Worm (Caenorhabditis elegans) whole organism, L1 larva: ENCODE measurements around the gene ins-8.
A peak's percentile ranks its signal among the peaks of the same experiment; 100 is the strongest.

Experiments
- C04F5.9 ChIP-seq: sonication (generic microtip); optimal IDR thresholded peaks from 2 replicates; lab custom pipeline; 2016; ENCODE audit warnings: missing genetic modification characterization, missing compliant biosample characterization
- C34B4.2 ChIP-seq: sonication (generic microtip); optimal IDR thresholded peaks from 2 replicates; lab custom pipeline; 2017; ENCODE audit warnings: mild to moderate bottlenecking, missing genetic modification characterization, missing compliant biosample characterization
- F16B12.6 ChIP-seq: fragments of 150-350 bp; optimal IDR thresholded peaks from 2 replicates; lab custom pipeline; 2014; ENCODE audit warnings: missing biosample characterization, missing genetic modification characterization
- Y116A8C.19 ChIP-seq: sonication (generic microtip); optimal IDR thresholded peaks from 2 replicates; lab custom pipeline; 2016; ENCODE audit warnings: missing compliant biosample characterization, missing genetic modification characterization, borderline replicate concordance
- alr-1 ChIP-seq: fragments of 200-800 bp; sonication (Bioruptor generic); optimal IDR thresholded peaks from 2 replicates; lab custom pipeline; 2018; ENCODE audit warnings: borderline replicate concordance, mild to moderate bottlenecking, missing genetic modification characterization, missing compliant biosample characterization
- ama-1 ChIP-seq: fragments of 150-350 bp; optimal IDR thresholded peaks from 2 replicates; lab custom pipeline; 2014
- blmp-1 ChIP-seq: fragments of 150-350 bp; optimal IDR thresholded peaks from 2 replicates; lab custom pipeline; 2014; ENCODE audit warnings: missing biosample characterization, missing genetic modification characterization
- ceh-63 ChIP-seq: fragments of 200-800 bp; sonication (Bioruptor generic); optimal IDR thresholded peaks from 2 replicates; lab custom pipeline; 2018; ENCODE audit warnings: mild to moderate bottlenecking, missing genetic modification characterization, missing compliant biosample characterization
- ceh-8 ChIP-seq: fragments of 200-800 bp; sonication (Bioruptor generic); optimal IDR thresholded peaks from 2 replicates; lab custom pipeline; 2018; ENCODE audit warnings: mild to moderate bottlenecking, missing genetic modification characterization, moderate library complexity, missing compliant biosample characterization
- ceh-82 ChIP-seq, 3 experiments: fragments of 150-350 bp in 1 of 3; sonication (generic microtip) in 2 of 3; optimal IDR thresholded peaks; 2 replicates each; lab custom pipeline; 2014 to 2017; ENCODE audit warnings: missing biosample characterization in 3 of 3, missing genetic modification characterization in 3 of 3
- ceh-88 ChIP-seq: fragments of 200-800 bp; sonication (Bioruptor generic); IDR thresholded peaks from 2 replicates; pipeline ENCODE4 v1.3.6; 2022; ENCODE audit warnings: missing genetic modification characterization, missing compliant biosample characterization
- ceh-90 ChIP-seq: sonication (generic microtip); optimal IDR thresholded peaks from 2 replicates; lab custom pipeline; 2016; ENCODE audit warnings: missing genetic modification characterization, missing compliant biosample characterization
- ces-1 ChIP-seq: fragments of 150-350 bp; optimal IDR thresholded peaks from 2 replicates; lab custom pipeline; 2014; ENCODE audit warnings: missing biosample characterization, missing genetic modification reagents, missing genetic modification characterization
- efl-1 ChIP-seq, 4 experiments: fragments of 150-350 bp; optimal IDR thresholded peaks in 3 of 4; peaks in 1 of 4; 1 replicate in 1 of 4; 2 replicates in 3 of 4; lab custom pipeline; 2014; ENCODE audit warnings: missing biosample characterization in 2 of 4, missing genetic modification characterization in 2 of 4, missing genetic modification reagents in 2 of 4
- efl-3 ChIP-seq: fragments of 200-800 bp; sonication (Bioruptor generic); optimal IDR thresholded peaks from 2 replicates; lab custom pipeline; 2018; ENCODE audit warnings: mild to moderate bottlenecking, missing genetic modification characterization, missing compliant biosample characterization
- egl-13 ChIP-seq: sonication (generic microtip); optimal IDR thresholded peaks from 2 replicates; lab custom pipeline; 2016; ENCODE audit warnings: missing genotype, missing genetic modification reagents, missing genetic modification characterization, missing compliant biosample characterization
- egl-27 ChIP-seq, 2 experiments: fragments of 150-350 bp in 1 of 2; sonication (generic microtip); optimal IDR thresholded peaks; 3 replicates each; lab custom pipeline; 2017 to 2018; ENCODE audit warnings: missing biosample characterization in 2 of 2, missing genetic modification characterization in 2 of 2, missing genetic modification reagents in 2 of 2
- elt-2 ChIP-seq: sonication (generic microtip); optimal IDR thresholded peaks from 2 replicates; lab custom pipeline; 2016; ENCODE audit warnings: missing genetic modification characterization, mild to moderate bottlenecking, inconsistent platforms, missing compliant biosample characterization, missing genetic modification reagents
- elt-3 ChIP-seq, 6 experiments: fragments of 150-350 bp in 1 of 6; sonication (generic microtip); optimal IDR thresholded peaks; 2 replicates each; lab custom pipeline; 2017 to 2018; ENCODE audit warnings: missing biosample characterization in 6 of 6, missing genetic modification characterization in 6 of 6, inconsistent platforms in 1 of 6
- fkh-4 ChIP-seq: sonication (generic microtip); optimal IDR thresholded peaks from 2 replicates; lab custom pipeline; 2016; ENCODE audit warnings: missing compliant biosample characterization, missing genetic modification characterization, borderline replicate concordance
- fkh-8 ChIP-seq: sonication (generic microtip); optimal IDR thresholded peaks from 2 replicates; lab custom pipeline; 2016; ENCODE audit warnings: mild to moderate bottlenecking, missing genetic modification characterization, missing compliant biosample characterization
- hpl-2 ChIP-seq: fragments of 150-350 bp; optimal IDR thresholded peaks from 2 replicates; lab custom pipeline; 2014; ENCODE audit warnings: missing biosample characterization, missing genetic modification reagents, missing genetic modification characterization
- isw-1 ChIP-seq: fragments of 200-800 bp; sonication (Bioruptor generic); IDR thresholded peaks from 2 replicates; pipeline ENCODE4 v1.3.6; 2022; ENCODE audit warnings: missing genetic modification characterization, missing compliant biosample characterization
- jun-1 ChIP-seq: fragments of 150-350 bp; optimal IDR thresholded peaks from 2 replicates; lab custom pipeline; 2014; ENCODE audit warnings: missing biosample characterization, missing genetic modification reagents, missing genetic modification characterization
- lin-15B ChIP-seq: fragments of 150-350 bp; sonication (generic microtip); optimal IDR thresholded peaks from 3 replicates; lab custom pipeline; 2014; ENCODE audit warnings: missing biosample characterization, missing genetic modification characterization
- lin-35 ChIP-seq, 2 experiments: fragments of 150-350 bp; optimal IDR thresholded peaks; 2 replicates each; lab custom pipeline; 2014; ENCODE audit warnings: missing biosample characterization in 2 of 2, missing genetic modification characterization in 2 of 2, missing genetic modification reagents in 2 of 2
- lin-39 ChIP-seq: fragments of 150-350 bp; optimal IDR thresholded peaks from 2 replicates; lab custom pipeline; 2014; ENCODE audit warnings: missing biosample characterization, missing genetic modification reagents, missing genetic modification characterization
- mdl-1 ChIP-seq, 2 experiments: fragments of 150-350 bp; optimal IDR thresholded peaks; 2 replicates each; lab custom pipeline; 2014 to 2017; ENCODE audit warnings: missing biosample characterization in 2 of 2, missing genetic modification characterization in 2 of 2, inconsistent platforms in 1 of 2
- mef-2 ChIP-seq: fragments of 150-350 bp; optimal IDR thresholded peaks from 2 replicates; lab custom pipeline; 2014; ENCODE audit warnings: missing biosample characterization, missing genetic modification characterization
- nhr-237 ChIP-seq: fragments of 150-350 bp; optimal IDR thresholded peaks from 2 replicates; lab custom pipeline; 2014; ENCODE audit warnings: missing biosample characterization, missing genetic modification characterization
- nhr-28 ChIP-seq: fragments of 150-350 bp; optimal IDR thresholded peaks from 2 replicates; lab custom pipeline; 2014; ENCODE audit warnings: missing biosample characterization, missing genetic modification characterization
- nhr-47 ChIP-seq: sonication (generic microtip); optimal IDR thresholded peaks from 2 replicates; lab custom pipeline; 2016; ENCODE audit warnings: mild to moderate bottlenecking, missing genetic modification characterization, moderate library complexity, missing compliant biosample characterization
- nhr-71 ChIP-seq: sonication (generic microtip); optimal IDR thresholded peaks from 2 replicates; lab custom pipeline; 2016; ENCODE audit warnings: mild to moderate bottlenecking, missing genetic modification characterization, moderate library complexity, missing compliant biosample characterization
- nhr-85 ChIP-seq: sonication (generic microtip); peaks from one replicate; lab custom pipeline; 2016; ENCODE audit warnings: missing genetic modification characterization, inconsistent platforms, missing compliant biosample characterization
- pag-3 ChIP-seq: sonication (generic microtip); optimal IDR thresholded peaks from 2 replicates; lab custom pipeline; 2017; ENCODE audit warnings: missing genetic modification characterization, mild to moderate bottlenecking, missing compliant biosample characterization, antibody characterized with exemption, borderline replicate concordance; ENCODE audit not compliant: insufficient read depth
- skn-1 ChIP-seq: fragments of 150-350 bp; optimal IDR thresholded peaks from 2 replicates; lab custom pipeline; 2014; ENCODE audit warnings: missing biosample characterization, missing genetic modification characterization
- snpc-4 ChIP-seq: fragments of 150-350 bp; optimal IDR thresholded peaks from 2 replicates; lab custom pipeline; 2014; ENCODE audit warnings: missing biosample characterization, missing genetic modification characterization
- swsn-7 ChIP-seq: sonication (generic microtip); optimal IDR thresholded peaks from 2 replicates; lab custom pipeline; 2016; ENCODE audit warnings: missing genetic modification characterization, missing compliant biosample characterization
- tbx-2 ChIP-seq: sonication (generic microtip); optimal IDR thresholded peaks from 2 replicates; lab custom pipeline; 2016; ENCODE audit warnings: missing genetic modification characterization, missing compliant biosample characterization
- tlp-1 ChIP-seq: fragments of 150-350 bp; optimal IDR thresholded peaks from 2 replicates; lab custom pipeline; 2014; ENCODE audit warnings: missing biosample characterization, missing genetic modification characterization
- unc-86 ChIP-seq: sonication (generic microtip); optimal IDR thresholded peaks from 2 replicates; lab custom pipeline; 2016; ENCODE audit warnings: missing genetic modification characterization, missing compliant biosample characterization
- vab-15 ChIP-seq: sonication (generic microtip); optimal IDR thresholded peaks from 2 replicates; lab custom pipeline; 2017; ENCODE audit warnings: missing genotype, mild to moderate bottlenecking, missing genetic modification characterization, missing compliant biosample characterization
- xbp-1 ChIP-seq: sonication (generic microtip); optimal IDR thresholded peaks from 2 replicates; lab custom pipeline; 2016; ENCODE audit warnings: missing genetic modification characterization, missing compliant biosample characterization
- zag-1 ChIP-seq: fragments of 150-350 bp; optimal IDR thresholded peaks from 2 replicates; lab custom pipeline; 2014; ENCODE audit warnings: missing biosample characterization, missing genetic modification characterization

Gene ins-8

DNA sequence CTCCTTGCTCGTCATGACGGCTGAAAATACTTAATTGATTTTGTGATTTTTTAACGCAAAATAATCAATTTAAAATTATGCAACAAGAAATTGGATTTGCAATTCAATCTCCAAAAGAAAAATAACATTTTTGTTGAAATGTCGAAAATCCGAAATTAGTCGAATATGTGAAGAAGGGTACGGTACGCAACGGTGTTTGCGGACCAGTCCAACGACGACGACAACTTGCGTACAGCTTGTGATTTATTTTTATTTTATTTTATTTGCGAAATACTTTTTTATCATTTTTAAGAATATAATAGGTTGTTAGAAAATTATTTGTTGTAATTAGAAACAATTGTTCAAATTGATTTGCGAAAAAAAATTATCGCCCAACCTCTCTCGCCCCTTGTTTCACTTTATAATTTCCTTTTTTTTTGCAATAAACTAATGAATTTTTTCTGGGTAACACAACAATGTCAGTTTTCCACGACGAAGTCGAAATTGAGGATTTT lies 26.0 kb upstream of the ins-8 start, which contains the start of the genes dcaf-1 and dph-3 (continued):
- TF ChIP-seq egl-27 (tag; optimal IDR thresholded peaks at IDR 0.05; lab: Kevin White, UChicago) (no peak), Y116A8C.19 (tag; lab: Kevin White, UChicago) (no peak), xbp-1 (tag; lab: Kevin White, UChicago) (peak; percentile 16), blmp-1 (peak; percentile 55), tbx-2 (no peak), ceh-90 (tag; lab: Kevin White, UChicago) (no peak), alr-1 (tag; lab: Kevin White, UChicago) (no peak), fkh-4 (tag; lab: Kevin White, UChicago) (no peak), lin-15B (tag; lab: Kevin White, UChicago) (peak; percentile 3), lin-39 (tag; lab: Kevin White, UChicago) (no peak), nhr-47 (tag; lab: Kevin White, UChicago) (peak; percentile 36), nhr-28 (tag; lab: Kevin White, UChicago) (no peak), tlp-1 (tag; lab: Kevin White, UChicago) (no peak)

DNA sequence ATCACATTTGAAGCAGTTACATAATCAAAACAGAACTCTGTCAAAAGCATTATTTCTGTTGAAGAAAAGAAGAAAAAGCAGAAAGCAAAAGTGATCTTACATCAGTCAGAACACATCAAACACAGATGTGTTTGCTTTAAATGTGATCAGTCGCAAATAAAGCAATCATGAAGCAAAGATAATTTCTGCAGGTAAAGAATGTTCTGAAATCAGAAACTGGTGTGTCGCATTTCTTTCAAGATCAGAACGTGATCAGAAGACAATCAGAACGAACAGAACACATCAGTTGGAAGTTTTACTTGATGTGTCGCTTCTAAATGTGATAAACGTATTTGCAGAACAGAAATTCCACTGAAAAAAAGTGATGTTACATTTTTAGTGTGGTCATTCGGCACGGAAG lies 18.3 kb upstream of the ins-8 start:
- no peak for TF ChIP-seq ceh-82 (tag; optimal IDR thresholded peaks at IDR 0.05; lab: Kevin White, UChicago)
- TF ChIP-seq jun-1 = no peak
- no peak for TF ChIP-seq mdl-1 (tag; optimal IDR thresholded peaks at IDR 0.05; lab: Kevin White, UChicago)
- TF ChIP-seq nhr-237 = no peak
- no peak for TF ChIP-seq unc-86
- TF ChIP-seq ceh-8 = no peak
- no peak for TF ChIP-seq hpl-2 (GFP tag; lab: Kevin White, UChicago)

DNA sequence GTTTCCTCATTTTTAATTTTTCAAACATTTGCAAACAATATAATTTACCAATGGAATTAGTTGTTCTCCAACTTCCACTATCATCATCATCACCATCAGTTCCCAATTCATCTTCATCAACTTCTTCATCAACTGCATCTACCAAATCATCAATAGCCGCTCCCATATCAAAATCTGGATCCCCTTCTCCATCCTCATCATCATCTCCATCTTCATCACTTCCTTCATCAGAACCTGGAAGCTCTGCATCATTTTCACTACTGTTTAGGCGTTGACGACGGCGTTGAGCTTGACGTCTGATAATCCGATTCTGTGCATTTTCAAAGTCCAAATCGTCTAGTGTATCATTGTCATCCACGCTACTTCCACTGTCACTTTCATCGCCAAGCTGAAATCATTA lies 17.1 kb upstream of the ins-8 start:
- TF ChIP-seq skn-1 (tag; lab: Kevin White, UChicago) (no peak), ama-1 (lab: Kevin White, UChicago) (no peak), elt-2 (tag; lab: Kevin White, UChicago) (no peak), ceh-63 (GFP tag; lab: Kevin White, UChicago) (no peak), egl-27 (tag; optimal IDR thresholded peaks at IDR 0.05; lab: Kevin White, UChicago) (no peak), nhr-85 (no peak), zag-1 (tag; lab: Kevin White, UChicago) (no peak), mef-2 (no peak), tbx-2 (no peak), fkh-8 (tag; lab: Kevin White, UChicago) (no peak), elt-3 (tag; optimal IDR thresholded peaks at IDR 0.05; lab: Kevin White, UChicago) (no peak), nhr-47 (tag; lab: Kevin White, UChicago) (no peak), F16B12.6 (tag; lab: Kevin White, UChicago) (no peak), nhr-71 (tag; lab: Kevin White, UChicago) (no peak), fkh-4 (tag; lab: Kevin White, UChicago) (no peak), efl-1 (optimal IDR thresholded peaks at IDR 0.05; lab: Kevin White, UChicago) (no peak), efl-1 (GFP tag; optimal IDR thresholded peaks at IDR 0.05 in 1 of 2; lab: Kevin White, UChicago) (no peak), snpc-4 (no peak), lin-15B (tag; lab: Kevin White, UChicago) (no peak), vab-15 (tag; lab: Kevin White, UChicago) (no peak), swsn-7 (no peak)

DNA sequence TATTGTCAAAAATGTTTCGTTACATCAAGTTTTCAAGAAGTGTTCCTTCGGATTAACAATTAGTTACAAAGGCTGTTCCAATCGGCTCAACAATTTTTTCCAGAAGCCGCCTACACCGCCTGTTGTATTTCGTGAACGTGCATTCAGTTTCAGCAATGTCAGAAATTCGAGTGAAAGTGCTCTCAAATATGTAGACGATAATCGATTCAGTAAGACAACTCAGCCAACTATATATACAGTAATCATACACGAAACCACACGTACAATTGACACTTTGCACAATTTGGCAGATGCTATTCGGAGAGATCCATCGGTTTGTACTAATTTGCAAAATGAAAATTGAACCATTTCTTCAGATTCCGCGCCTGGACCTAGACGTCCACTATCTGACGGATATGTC lies 15.8 kb upstream of the ins-8 start:
- TF ChIP-seq F16B12.6 (tag; lab: Kevin White, UChicago) = no peak
- no peak for TF ChIP-seq xbp-1 (tag; lab: Kevin White, UChicago)
- no peak for TF ChIP-seq ceh-88
- TF ChIP-seq C04F5.9 (tag; lab: Kevin White, UChicago) = no peak
- no peak for TF ChIP-seq tbx-2
- no peak for TF ChIP-seq ces-1 (GFP tag; lab: Kevin White, UChicago)
- no peak for TF ChIP-seq ceh-90 (tag; lab: Kevin White, UChicago)
- no peak for TF ChIP-seq lin-35 (GFP tag; optimal IDR thresholded peaks at IDR 0.05; lab: Kevin White, UChicago)
- TF ChIP-seq mef-2 = no peak
- no peak for TF ChIP-seq C34B4.2 (tag; lab: Kevin White, UChicago)
- TF ChIP-seq pag-3 (tag; lab: Kevin White, UChicago) = no peak
- TF ChIP-seq fkh-8 (tag; lab: Kevin White, UChicago) = no peak
- TF ChIP-seq efl-3 = no peak
- TF ChIP-seq efl-1 (optimal IDR thresholded peaks at IDR 0.05; lab: Kevin White, UChicago) = no peak
- TF ChIP-seq efl-1 (GFP tag; optimal IDR thresholded peaks at IDR 0.05 in 1 of 2; lab: Kevin White, UChicago) = no peak
- TF ChIP-seq skn-1 (tag; lab: Kevin White, UChicago) = no peak
- no peak for TF ChIP-seq ama-1 (lab: Kevin White, UChicago)
- no peak for TF ChIP-seq nhr-85
- no peak for TF ChIP-seq egl-13
- no peak for TF ChIP-seq isw-1 (GFP tag; lab: Robert Waterston, UW)
